Fruit fly (Drosophila melanogaster) whole organism: ENCODE results near the gene kis.

ENCODE experiments used
- CG8478 ChIP-seq: fragments of >200 bp; optimal IDR thresholded peaks from 2 replicates; lab custom pipeline; 2018; ENCODE audit warnings: inconsistent platforms
- Dll ChIP-seq: fragments of >200 bp; optimal IDR thresholded peaks from 2 replicates; lab custom pipeline; 2017
- EcR ChIP-seq, 2 experiments: fragments of >200 bp; optimal IDR thresholded peaks; 2 replicates each; lab custom pipeline; 2017; ENCODE audit warnings: missing biosample characterization in 2 of 2, missing genetic modification characterization in 2 of 2, missing genetic modification reagents in 2 of 2
- pan ChIP-seq: fragments of >200 bp; optimal IDR thresholded peaks from 2 replicates; lab custom pipeline; 2017
- psq ChIP-seq: fragments of >200 bp; optimal IDR thresholded peaks from 2 replicates; lab custom pipeline; 2017
- usp ChIP-seq: fragments of >200 bp; optimal IDR thresholded peaks from 2 replicates; lab custom pipeline; 2017; ENCODE audit warnings: missing biosample characterization, missing genetic modification characterization, mixed read lengths

- TF ChIP-seq CG8478 (no peak), pan (lab: Kevin White, UChicago) (no peak), EcR (GFP tag; optimal IDR thresholded peaks at IDR 0.05; lab: Kevin White, UChicago) (no peak), usp (GFP tag; lab: Kevin White, UChicago) (no peak), psq (lab: Kevin White, UChicago) (no peak), Dll (lab: Kevin White, UChicago) (no peak)
Observed at dm6 chr2L:232187-232586, 18.4 kb downstream of the kis start, which contains the start of gene CG13693.
